Fruit fly (Drosophila melanogaster): ENCODE measurements around the gene CG10477.

DNA sequence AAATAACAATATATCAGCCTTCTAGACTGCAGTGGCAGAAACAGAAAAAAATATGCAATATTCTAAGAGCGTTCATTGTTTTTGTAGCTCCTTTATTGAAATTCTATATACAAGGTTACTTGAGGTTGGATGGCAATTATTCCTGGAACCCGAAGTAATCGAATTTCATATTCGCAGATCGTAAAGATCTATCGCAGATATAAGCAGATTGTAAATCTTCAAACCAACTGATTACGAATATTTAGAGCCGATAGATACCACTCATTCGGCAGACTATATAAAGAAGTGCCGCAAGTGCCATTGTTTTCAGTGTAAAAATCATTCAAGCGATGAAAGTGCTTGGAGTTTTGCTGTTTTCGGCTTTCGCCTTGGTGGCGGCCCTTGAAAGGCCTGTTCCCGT lies 17.6 kb upstream of the CG10477 start, which contains the start of gene Jon65Aii:
- TF ChIP-seq cnc (optimal IDR thresholded peaks at IDR 0.05) (no peak), Crg-1 (GFP tag; optimal IDR thresholded peaks at IDR 0.05) (no peak), kay (GFP tag; ENCODE audit: borderline replicate concordance) (peak; percentile 8), tj (GFP tag; optimal IDR thresholded peaks at IDR 0.05) (no peak), Clk (GFP tag; optimal IDR thresholded peaks at IDR 0.05) (no peak)
